Fruit fly (Drosophila melanogaster): ENCODE data around the gene Sf3b5.

The Sf3b5 gene

DNA sequence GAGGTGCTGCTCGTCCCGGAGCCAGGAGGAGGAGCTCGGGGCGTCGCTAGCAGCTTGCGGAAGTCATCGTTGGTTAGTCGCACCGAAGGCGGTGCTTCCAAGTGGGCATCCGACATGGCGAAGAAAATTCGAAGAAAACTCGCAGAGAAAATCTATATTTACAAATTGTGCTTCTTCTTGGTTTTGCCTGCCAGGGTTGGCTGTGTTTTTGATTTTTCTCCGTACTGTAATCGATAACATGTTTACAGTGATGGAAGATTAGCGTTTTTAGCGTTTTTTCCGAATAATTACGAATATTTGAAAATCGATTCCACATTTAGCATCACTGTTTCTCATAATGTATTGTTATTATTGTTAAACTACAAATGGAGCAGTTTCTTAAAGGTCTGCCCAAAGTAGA lies 49.7 kb upstream of the Sf3b5 start, which contains the start of the genes beag and Ada (continued):
- peak; percentile 42 for TF ChIP-seq Antp (GFP tag; optimal IDR thresholded peaks at IDR 0.05)
- no peak for TF ChIP-seq Atf-2 (GFP tag; optimal IDR thresholded peaks at IDR 0.05)
- TF ChIP-seq sens (GFP tag), result peak; percentile 69
- no peak for TF ChIP-seq Nf-YB (GFP tag; optimal IDR thresholded peaks at IDR 0.05)
- peak; percentile 54 for TF ChIP-seq phol (tag; optimal IDR thresholded peaks at IDR 0.05)
- TF ChIP-seq CG31365 (tag; optimal IDR thresholded peaks at IDR 0.05), result no peak
- peak; percentile 52 for TF ChIP-seq CG10462 (GFP tag; optimal IDR thresholded peaks at IDR 0.05)
- no peak for TF ChIP-seq ato (GFP tag; IDR thresholded peaks at IDR 0.05; ENCODE audit: partially characterized antibody)
- TF ChIP-seq CG34224 (GFP tag; IDR thresholded peaks at IDR 0.05; ENCODE audit: partially characterized antibody), result peak; percentile 48; the same call in 1 of the 3 replicates
- TF ChIP-seq twi (tag; optimal IDR thresholded peaks at IDR 0.05), result peak; percentile 36
- TF ChIP-seq Deaf1 (tag; optimal IDR thresholded peaks at IDR 0.05), result no peak
- TF ChIP-seq CG10654 (GFP tag; optimal IDR thresholded peaks at IDR 0.05), result peak; percentile 7
- TF ChIP-seq Blimp-1 (GFP tag; optimal IDR thresholded peaks at IDR 0.05), result no peak
- TF ChIP-seq Bdp1 (GFP tag; optimal IDR thresholded peaks at IDR 0.05), result no peak
- TF ChIP-seq wek (GFP tag; optimal IDR thresholded peaks at IDR 0.05), result no peak
- no peak for TF ChIP-seq Oaz (GFP tag; IDR thresholded peaks at IDR 0.05)
- TF ChIP-seq Xbp1 (GFP tag; optimal IDR thresholded peaks at IDR 0.05), result peak; percentile 55
- TF ChIP-seq CG2199 (GFP tag; IDR thresholded peaks at IDR 0.05), result no peak
- TF ChIP-seq CG14441 (GFP tag; IDR thresholded peaks at IDR 0.05), result no peak
- TF ChIP-seq slbo (GFP tag; IDR thresholded peaks at IDR 0.05), result peak; percentile 71
- TF ChIP-seq CG12104 (GFP tag; optimal IDR thresholded peaks at IDR 0.05), result no peak
- no peak for TF ChIP-seq CG7963 (GFP tag; IDR thresholded peaks at IDR 0.05; ENCODE audit: partially characterized antibody)
- no peak for TF ChIP-seq cg (GFP tag; optimal IDR thresholded peaks at IDR 0.05)
- TF ChIP-seq CG12769 (tag; optimal IDR thresholded peaks at IDR 0.05), result no peak
- TF ChIP-seq CG8924 (tag; optimal IDR thresholded peaks at IDR 0.05), result peak; percentile 60
- TF ChIP-seq CG1233 (GFP tag; optimal IDR thresholded peaks at IDR 0.05), result peak; percentile 22
- no peak for TF ChIP-seq gcm2 (GFP tag; optimal IDR thresholded peaks at IDR 0.05)
- no peak for TF ChIP-seq chinmo (GFP tag; IDR thresholded peaks at IDR 0.05; ENCODE audit: partially characterized antibody)
- no peak for TF ChIP-seq CG4854 (GFP tag; optimal IDR thresholded peaks at IDR 0.05)
- TF ChIP-seq E2f1 (GFP tag; IDR thresholded peaks at IDR 0.05), result 0 out of 2 replicates have a peak, but pooled peaks have one; percentile 23
- no peak for TF ChIP-seq prd (optimal IDR thresholded peaks at IDR 0.05)
- peak; percentile 46; the same call in 1 of the 3 replicates for TF ChIP-seq prd (GFP tag; IDR thresholded peaks at IDR 0.05)
- TF ChIP-seq CG6683 (GFP tag; optimal IDR thresholded peaks at IDR 0.05), result no peak
- TF ChIP-seq CG12155 (GFP tag; optimal IDR thresholded peaks at IDR 0.05), result peak; percentile 41
- peak; percentile 54 for TF ChIP-seq Hmr (GFP tag; optimal IDR thresholded peaks at IDR 0.05)
- TF ChIP-seq psq (GFP tag; optimal IDR thresholded peaks at IDR 0.05), result peak; percentile 16
- TF ChIP-seq corto (GFP tag; optimal IDR thresholded peaks at IDR 0.05), result no peak
- TF ChIP-seq lab (GFP tag; optimal IDR thresholded peaks at IDR 0.05), result peak; percentile 26
- TF ChIP-seq Chrac-16 (GFP tag; optimal IDR thresholded peaks at IDR 0.05), result peak; percentile 1
- TF ChIP-seq zen (tag; optimal IDR thresholded peaks at IDR 0.05), result peak; percentile 66
- no peak for TF ChIP-seq Eip74EF (GFP tag; optimal IDR thresholded peaks at IDR 0.05)
- TF ChIP-seq CG3163 (GFP tag; optimal IDR thresholded peaks at IDR 0.05), result peak; percentile 1
- no peak for TF ChIP-seq CG5953 (GFP tag; IDR thresholded peaks at IDR 0.05)
- TF ChIP-seq CG4424 (GFP tag; optimal IDR thresholded peaks at IDR 0.05), result peak; percentile 36
- peak; percentile 64; the same call in 2 of the 4 replicates for TF ChIP-seq Dll (GFP tag; IDR thresholded peaks at IDR 0.05; ENCODE audit: partially characterized antibody)
- no peak for TF ChIP-seq H15 (GFP tag; IDR thresholded peaks at IDR 0.05)
- TF ChIP-seq CG34422 (GFP tag; IDR thresholded peaks at IDR 0.05), result peak; percentile 52; the same call in 1 of the 3 replicates
- TF ChIP-seq CG11247 (GFP tag; IDR thresholded peaks at IDR 0.05), result no peak
- TF ChIP-seq CG13424 (tag; optimal IDR thresholded peaks at IDR 0.05), result peak; percentile 57
- no peak for TF ChIP-seq fru (optimal IDR thresholded peaks at IDR 0.05)
- peak; percentile 73 for TF ChIP-seq CG13894 (tag; optimal IDR thresholded peaks at IDR 0.05)

Measured in whole organism, embryonic.